Worm (Caenorhabditis elegans) whole organism, mixed stage, embryonic: ENCODE data around the gene gly-5.

ENCODE experiments used
- elt-3 ChIP-seq: fragments of 150-350 bp; optimal IDR thresholded peaks from 2 replicates; lab custom pipeline; 2014; ENCODE audit warnings: missing biosample characterization, missing genetic modification characterization
- lsy-2 ChIP-seq: fragments of 150-350 bp; optimal IDR thresholded peaks from 2 replicates; lab custom pipeline; 2014; ENCODE audit warnings: missing biosample characterization, missing genetic modification characterization
- mab-5 ChIP-seq: fragments of 150-350 bp; optimal IDR thresholded peaks from 2 replicates; lab custom pipeline; 2014; ENCODE audit warnings: missing biosample characterization, missing genetic modification characterization
- nhr-76 ChIP-seq: sonication (generic microtip); optimal IDR thresholded peaks from 2 replicates; lab custom pipeline; 2017; ENCODE audit warnings: missing biosample characterization, missing genetic modification characterization
- pha-4 ChIP-seq: fragments of 150-350 bp; optimal IDR thresholded peaks from 2 replicates; lab custom pipeline; 2018; ENCODE audit warnings: missing biosample characterization, missing genetic modification reagents, missing genetic modification characterization
- unc-62 ChIP-seq: fragments of 150-350 bp; optimal IDR thresholded peaks from 2 replicates; lab custom pipeline; 2014; ENCODE audit warnings: missing biosample characterization, missing genetic modification reagents, missing genetic modification characterization

ce11 chrIII:13213111-13213510, 25.9 kb downstream of the gly-5 start:
- TF ChIP-seq elt-3 (tag; lab: Kevin White, UChicago) = no peak
- TF ChIP-seq pha-4 (tag; lab: Kevin White, UChicago) = no peak
- TF ChIP-seq unc-62 (GFP tag; lab: Kevin White, UChicago) = no peak
- no peak for TF ChIP-seq nhr-76 (tag; lab: Kevin White, UChicago)
- TF ChIP-seq lsy-2 = no peak
- TF ChIP-seq mab-5 (tag; lab: Kevin White, UChicago) = no peak
